Fruit fly (Drosophila melanogaster) whole organism, embryonic: ENCODE results near the gene CG13690.

Source experiments
- Abd-B ChIP-seq: fragments of 200-800 bp; sonication (Bioruptor generic); optimal IDR thresholded peaks from 2 replicates; lab custom pipeline; 2018; ENCODE audit warnings: missing biosample characterization, mild to moderate bottlenecking, missing genetic modification characterization, moderate library complexity
- B-H1 ChIP-seq: fragments of 200-800 bp; sonication (Bioruptor generic); IDR thresholded peaks from 3 replicates; pipeline ENCODE4 v1.3.6; 2022; ENCODE audit warnings: missing biosample characterization, missing genetic modification characterization
- Bdp1 ChIP-seq: fragments of 200-800 bp; sonication (Bioruptor generic); optimal IDR thresholded peaks from 3 replicates; lab custom pipeline; 2016; ENCODE audit warnings: missing biosample characterization, missing genetic modification characterization
- CG10267 ChIP-seq: fragments of 200-800 bp; sonication (Bioruptor generic); optimal IDR thresholded peaks from 2 replicates; lab custom pipeline; 2018; ENCODE audit warnings: missing biosample characterization, mild to moderate bottlenecking, missing genetic modification characterization, moderate library complexity
- CG10654 ChIP-seq: fragments of 200-800 bp; sonication (Bioruptor generic); optimal IDR thresholded peaks from 2 replicates; lab custom pipeline; 2016; ENCODE audit warnings: missing biosample characterization, missing genetic modification characterization
- CG11398 ChIP-seq: fragments of 200-800 bp; sonication (Bioruptor generic); optimal IDR thresholded peaks from 2 replicates; lab custom pipeline; 2016; ENCODE audit warnings: missing biosample characterization, missing genetic modification characterization
- CG11504 ChIP-seq: fragments of 200-800 bp; sonication (Bioruptor generic); optimal IDR thresholded peaks from 3 replicates; lab custom pipeline; 2019; ENCODE audit warnings: missing biosample characterization, mild to moderate bottlenecking, missing genetic modification characterization, moderate library complexity
- CG11560 ChIP-seq: fragments of 200-800 bp; sonication (Bioruptor generic); IDR thresholded peaks from 3 replicates; pipeline ENCODE4 v1.3.6; 2022; ENCODE audit warnings: missing biosample characterization, missing genetic modification characterization
- CG12744 ChIP-seq: fragments of 200-800 bp; sonication (Bioruptor generic); optimal IDR thresholded peaks from 2 replicates; lab custom pipeline; 2016; ENCODE audit warnings: missing biosample characterization, missing genetic modification characterization
- CG12769 ChIP-seq: fragments of 200-800 bp; sonication (Bioruptor generic); optimal IDR thresholded peaks from 2 replicates; lab custom pipeline; 2019; ENCODE audit warnings: missing biosample characterization, mild to moderate bottlenecking, missing genetic modification characterization, moderate library complexity
- CG13296 ChIP-seq: fragments of 200-800 bp; sonication (Bioruptor generic); optimal IDR thresholded peaks from 3 replicates; lab custom pipeline; 2018; ENCODE audit warnings: missing biosample characterization, mild to moderate bottlenecking, missing genetic modification characterization
- CG15514 ChIP-seq: fragments of 200-800 bp; sonication (Bioruptor generic); optimal IDR thresholded peaks from 3 replicates; lab custom pipeline; 2017; ENCODE audit warnings: missing biosample characterization, missing genetic modification characterization, mild to moderate bottlenecking, moderate library complexity, missing genetic modification reagents
- CG16813 ChIP-seq: fragments of 200-800 bp; sonication (Bioruptor generic); IDR thresholded peaks from 3 replicates; pipeline ENCODE4 v1.3.6; 2022; ENCODE audit warnings: missing biosample characterization, missing genetic modification characterization; ENCODE audit not compliant: partially characterized antibody
- CG18476 ChIP-seq: fragments of 200-800 bp; sonication (Bioruptor generic); optimal IDR thresholded peaks from 2 replicates; lab custom pipeline; 2016; ENCODE audit warnings: missing biosample characterization, mild to moderate bottlenecking, missing genetic modification characterization
- CG18764 ChIP-seq: fragments of 200-800 bp; sonication (Bioruptor generic); optimal IDR thresholded peaks from 3 replicates; lab custom pipeline; 2016; ENCODE audit warnings: missing biosample characterization, missing genetic modification characterization
- CG31365 ChIP-seq: fragments of 200-800 bp; sonication (Bioruptor generic); optimal IDR thresholded peaks from 2 replicates; lab custom pipeline; 2018; ENCODE audit warnings: missing biosample characterization, mild to moderate bottlenecking, missing genetic modification characterization
- CG3163 ChIP-seq: fragments of 200-800 bp; sonication (Bioruptor generic); optimal IDR thresholded peaks from 3 replicates; lab custom pipeline; 2016; ENCODE audit warnings: missing biosample characterization, missing genetic modification characterization
- CG33213 ChIP-seq: fragments of 200-800 bp; sonication (Bioruptor generic); optimal IDR thresholded peaks from 3 replicates; lab custom pipeline; 2016; ENCODE audit warnings: missing biosample characterization, missing genetic modification characterization
- CG34422 ChIP-seq: fragments of 200-800 bp; sonication (Bioruptor generic); IDR thresholded peaks from 3 replicates; pipeline ENCODE4 v1.3.6; 2022; ENCODE audit warnings: missing biosample characterization, missing genetic modification characterization
- CG4707 ChIP-seq: fragments of 200-800 bp; sonication (Bioruptor generic); optimal IDR thresholded peaks from 2 replicates; lab custom pipeline; 2018; ENCODE audit warnings: missing biosample characterization, mild to moderate bottlenecking, missing genetic modification characterization, moderate library complexity
- CG4820 ChIP-seq: fragments of 200-800 bp; sonication (Bioruptor generic); optimal IDR thresholded peaks from 3 replicates; lab custom pipeline; 2016; ENCODE audit warnings: missing biosample characterization, missing genetic modification characterization
- CG5180 ChIP-seq: fragments of 200-800 bp; sonication (Bioruptor generic); optimal IDR thresholded peaks from 3 replicates; lab custom pipeline; 2017; ENCODE audit warnings: missing biosample characterization, missing genetic modification characterization, mild to moderate bottlenecking, moderate library complexity, missing genetic modification reagents
- CG6683 ChIP-seq: fragments of 200-800 bp; sonication (Bioruptor generic); optimal IDR thresholded peaks from 2 replicates; lab custom pipeline; 2017; ENCODE audit warnings: missing biosample characterization, mild to moderate bottlenecking, missing genetic modification characterization, missing genetic modification reagents
- CG7987 ChIP-seq: fragments of 200-800 bp; sonication (Bioruptor generic); optimal IDR thresholded peaks from 2 replicates; lab custom pipeline; 2018; ENCODE audit warnings: missing biosample characterization, mild to moderate bottlenecking, missing genetic modification characterization, moderate library complexity
- CG8388 ChIP-seq: fragments of 200-800 bp; sonication (Bioruptor generic); optimal IDR thresholded peaks from 2 replicates; lab custom pipeline; 2019; ENCODE audit warnings: missing biosample characterization, mild to moderate bottlenecking, missing genetic modification characterization, moderate library complexity
- CG9609 ChIP-seq: fragments of 200-800 bp; sonication (Bioruptor generic); optimal IDR thresholded peaks from 3 replicates; lab custom pipeline; 2016; ENCODE audit warnings: missing biosample characterization, missing genetic modification characterization
- Dref ChIP-seq: fragments of 200-800 bp; sonication (Bioruptor generic); IDR thresholded peaks from 2 replicates; pipeline ENCODE4 v1.3.6; 2022; ENCODE audit warnings: missing biosample characterization, missing genetic modification characterization
- Hmx ChIP-seq: fragments of 200-800 bp; sonication (Bioruptor generic); optimal IDR thresholded peaks from 2 replicates; lab custom pipeline; 2016; ENCODE audit warnings: missing biosample characterization, missing genetic modification characterization
- MESR4 ChIP-seq: fragments of 200-800 bp; sonication (Bioruptor generic); optimal IDR thresholded peaks from 2 replicates; lab custom pipeline; 2018; ENCODE audit warnings: missing biosample characterization, mild to moderate bottlenecking, missing genetic modification characterization, moderate library complexity
- MTF-1 ChIP-seq: fragments of 200-800 bp; sonication (Bioruptor generic); optimal IDR thresholded peaks from 2 replicates; lab custom pipeline; 2018; ENCODE audit warnings: missing biosample characterization, mild to moderate bottlenecking, missing genetic modification characterization, borderline replicate concordance
- Mad ChIP-seq: fragments of 200-800 bp; sonication (Bioruptor generic); optimal IDR thresholded peaks from 2 replicates; lab custom pipeline; 2016; ENCODE audit warnings: missing biosample characterization, missing genetic modification characterization
- NC2β ChIP-seq: fragments of 200-800 bp; sonication (Bioruptor generic); optimal IDR thresholded peaks from 2 replicates; lab custom pipeline; 2016; ENCODE audit warnings: missing biosample characterization, missing genetic modification characterization
- PHDP ChIP-seq: fragments of 200-800 bp; sonication (Bioruptor generic); optimal IDR thresholded peaks from 3 replicates; lab custom pipeline; 2018; ENCODE audit warnings: missing biosample characterization, mild to moderate bottlenecking, missing genetic modification characterization, moderate library complexity
- Rx ChIP-seq: fragments of 200-800 bp; sonication (Bioruptor generic); IDR thresholded peaks from 2 replicates; pipeline ENCODE4 v1.3.6; 2022; ENCODE audit warnings: missing biosample characterization, missing genetic modification characterization
- Sry-δ ChIP-seq: fragments of 200-800 bp; sonication (Bioruptor generic); optimal IDR thresholded peaks from 2 replicates; lab custom pipeline; 2016; ENCODE audit warnings: missing biosample characterization, missing genetic modification characterization
- Ssrp ChIP-seq: fragments of 200-800 bp; sonication (Bioruptor generic); optimal IDR thresholded peaks from 2 replicates; lab custom pipeline; 2018; ENCODE audit warnings: missing biosample characterization, mild to moderate bottlenecking, missing genetic modification characterization, moderate library complexity
- Stat92E ChIP-seq, 3 experiments: fragments of >200 bp in 2 of 3; fragments of 200-800 bp in 1 of 3; sonication (Bioruptor generic) in 1 of 3; optimal IDR thresholded peaks; 2 replicates each; lab custom pipeline; 2017 to 2019; ENCODE audit warnings: missing biosample characterization in 3 of 3, missing genetic modification characterization in 3 of 3, mild to moderate bottlenecking in 1 of 3, moderate library complexity in 1 of 3
- Usf ChIP-seq: fragments of 200-800 bp; sonication (Bioruptor generic); optimal IDR thresholded peaks from 2 replicates; lab custom pipeline; 2017; ENCODE audit warnings: missing genotype, missing biosample characterization, missing genetic modification characterization
- ab ChIP-seq: fragments of 200-800 bp; sonication (Bioruptor generic); optimal IDR thresholded peaks from 2 replicates; lab custom pipeline; 2016; ENCODE audit warnings: missing biosample characterization, missing genetic modification characterization
- ap ChIP-seq: fragments of 200-800 bp; sonication (Bioruptor generic); IDR thresholded peaks from 2 replicates; pipeline ENCODE4 v1.3.6; 2022; ENCODE audit warnings: missing biosample characterization, missing genetic modification characterization
- ci ChIP-seq: fragments of 200-800 bp; sonication (Bioruptor generic); IDR thresholded peaks from 3 replicates; pipeline ENCODE4 v1.3.6; 2022; ENCODE audit warnings: missing biosample characterization, missing genetic modification characterization
- ewg ChIP-seq: fragments of 200-800 bp; sonication (Bioruptor generic); optimal IDR thresholded peaks from 3 replicates; lab custom pipeline; 2017; ENCODE audit warnings: mild to moderate bottlenecking, missing biosample characterization, missing genetic modification reagents, missing genetic modification characterization
- kay ChIP-seq: fragments of 200-800 bp; sonication (Bioruptor generic); optimal IDR thresholded peaks from 2 replicates; lab custom pipeline; 2016; ENCODE audit warnings: missing biosample characterization, missing genetic modification characterization
- oc ChIP-seq: fragments of 200-800 bp; sonication (Bioruptor generic); optimal IDR thresholded peaks from 2 replicates; lab custom pipeline; 2018; ENCODE audit warnings: missing biosample characterization, mild to moderate bottlenecking, missing genetic modification characterization, moderate library complexity
- phol ChIP-seq: fragments of 200-800 bp; sonication (Bioruptor generic); optimal IDR thresholded peaks from 3 replicates; lab custom pipeline; 2018; ENCODE audit warnings: missing biosample characterization, mild to moderate bottlenecking, missing genetic modification characterization, moderate library complexity
- pnt ChIP-seq: fragments of 200-800 bp; sonication (Bioruptor generic); optimal IDR thresholded peaks from 3 replicates; lab custom pipeline; 2016; ENCODE audit warnings: missing biosample characterization, missing genetic modification characterization
- sens ChIP-seq: fragments of 200-800 bp; sonication (Bioruptor generic); peaks from one replicate; lab custom pipeline; 2016; ENCODE audit warnings: missing biosample characterization, missing genetic modification characterization
- zen2 ChIP-seq: fragments of 200-800 bp; sonication (Bioruptor generic); IDR thresholded peaks from 3 replicates; pipeline ENCODE4 v1.3.6; 2022; ENCODE audit warnings: missing biosample characterization, missing genetic modification characterization; ENCODE audit not compliant: partially characterized antibody
- zfh2 ChIP-seq: fragments of 200-800 bp; sonication (Bioruptor generic); optimal IDR thresholded peaks from 2 replicates; lab custom pipeline; 2016; ENCODE audit warnings: missing biosample characterization, missing genetic modification characterization

The CG13690 gene

DNA sequence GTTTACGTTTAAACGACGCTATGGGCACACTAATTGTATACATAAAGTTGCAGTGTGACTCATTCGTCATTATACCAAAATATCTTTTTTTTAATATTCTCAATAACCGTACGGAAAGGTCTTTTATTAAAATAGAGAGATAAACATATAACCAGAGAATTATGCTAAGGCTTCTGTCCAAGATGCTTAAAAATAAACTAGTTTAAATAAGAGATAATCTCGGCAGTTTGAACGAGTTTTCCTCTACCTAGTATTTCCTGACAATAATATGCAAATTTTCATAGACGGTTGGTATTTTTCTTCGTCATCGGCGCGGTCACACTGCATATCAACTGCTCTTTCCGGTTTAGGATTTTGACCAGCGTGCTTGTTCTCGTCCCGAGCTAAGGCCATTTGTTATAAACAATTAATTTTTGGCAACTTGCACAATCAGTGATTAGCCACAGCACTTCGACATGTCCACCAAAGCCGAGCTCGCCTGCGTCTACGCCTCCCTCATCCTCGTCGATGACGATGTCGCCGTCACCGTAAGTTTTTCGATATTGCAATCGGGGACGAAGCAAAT, at the start of gene CG13690, which contains the start of gene RpLP1 (continued):
- peak; percentile 60 for TF ChIP-seq CG9609 (GFP tag; lab: Kevin White, UChicago)
- peak; percentile 88 for TF ChIP-seq CG15514 (GFP tag; lab: Kevin White, UChicago)
- TF ChIP-seq CG18764 (GFP tag; lab: Kevin White, UChicago) = peak; percentile 18
- TF ChIP-seq CG12744 = peak; percentile 45
- TF ChIP-seq CG33213 (GFP tag; lab: Kevin White, UChicago) = peak; percentile 87
- peak; percentile 87 for TF ChIP-seq CG13296 (GFP tag; lab: Kevin White, UChicago)
- peak; percentile 95 for TF ChIP-seq sens
- TF ChIP-seq MTF-1 (GFP tag; lab: Kevin White, UChicago) = peak; percentile 93
- TF ChIP-seq CG18476 (GFP tag; lab: Kevin White, UChicago) = peak; percentile 15
- TF ChIP-seq CG10267 = peak; percentile 86
- peak; percentile 83 for TF ChIP-seq PHDP (tag; lab: Kevin White, UChicago)
- TF ChIP-seq Sry-δ = peak; percentile 58
- TF ChIP-seq CG34422 (GFP tag; lab: Robert Waterston, UW) = 0 out of 3 replicates have a peak, but pooled peaks have one; percentile 22
- TF ChIP-seq Dref (GFP tag; lab: Robert Waterston, UW) = peak; percentile 32; the same call in 1 of the 2 replicates
- no peak for TF ChIP-seq ab (GFP tag; lab: Kevin White, UChicago)
- peak; percentile 48 for TF ChIP-seq CG5180 (GFP tag; lab: Kevin White, UChicago)
- peak; percentile 57 for TF ChIP-seq CG4707 (GFP tag; lab: Kevin White, UChicago)
- TF ChIP-seq CG8388 (GFP tag; lab: Kevin White, UChicago) = peak; percentile 70
- peak; percentile 15 for TF ChIP-seq CG10654 (GFP tag; lab: Kevin White, UChicago)
- TF ChIP-seq CG11398 (GFP tag; lab: Kevin White, UChicago) = peak; percentile 72
- peak; percentile 22 for TF ChIP-seq Mad (GFP tag; lab: Kevin White, UChicago)
- TF ChIP-seq phol (tag; lab: Kevin White, UChicago) = peak; percentile 89
- TF ChIP-seq pnt (GFP tag; lab: Kevin White, UChicago) = no peak
- TF ChIP-seq CG11560 = no peak
- TF ChIP-seq CG16813 (GFP tag; lab: Robert Waterston, UW) = no peak; the same call in 2 of the 3 replicates
- TF ChIP-seq Usf (GFP tag; lab: Kevin White, UChicago) = peak; percentile 40
- peak; percentile 76 for TF ChIP-seq CG11504 (tag; lab: Kevin White, UChicago)
- peak; percentile 14 for TF ChIP-seq Ssrp
- 0 out of 2 replicates have a peak, but pooled peaks have one; percentile 6 for TF ChIP-seq Rx (GFP tag; lab: Robert Waterston, UW)
- peak; percentile 61 for TF ChIP-seq ewg (GFP tag; lab: Kevin White, UChicago)
- peak; percentile 64 for TF ChIP-seq CG6683 (GFP tag; lab: Kevin White, UChicago)
- TF ChIP-seq kay (GFP tag; lab: Kevin White, UChicago) = peak; percentile 83
- TF ChIP-seq CG4820 (GFP tag; lab: Kevin White, UChicago) = peak; percentile 33
- peak; percentile 24; the same call in 1 of the 2 replicates for TF ChIP-seq ap (GFP tag; lab: Robert Waterston, UW)
- TF ChIP-seq CG7987 (GFP tag; lab: Kevin White, UChicago) = peak; percentile 92
- TF ChIP-seq ci = peak; percentile 92
- TF ChIP-seq B-H1 (GFP tag; lab: Robert Waterston, UW) = peak; percentile 35; the same call in 1 of the 3 replicates
- no peak for TF ChIP-seq zen2
- peak; percentile 43 for TF ChIP-seq Abd-B (GFP tag; lab: Kevin White, UChicago)
- TF ChIP-seq Bdp1 (GFP tag; lab: Kevin White, UChicago) = peak; percentile 50
- TF ChIP-seq CG3163 (GFP tag; lab: Kevin White, UChicago) = peak; percentile 41
- TF ChIP-seq oc (tag; lab: Kevin White, UChicago) = peak; percentile 0
- TF ChIP-seq MESR4 = peak; percentile 99
- TF ChIP-seq CG12769 (tag; lab: Kevin White, UChicago) = peak; percentile 63
- TF ChIP-seq Stat92E (GFP tag; optimal IDR thresholded peaks at IDR 0.05; lab: Kevin White, UChicago) = peak in 1 of 3 experiments; percentile 85
- TF ChIP-seq CG31365 (tag; lab: Kevin White, UChicago) = peak; percentile 72
- no peak for TF ChIP-seq Hmx (GFP tag; lab: Kevin White, UChicago)
- TF ChIP-seq NC2β (GFP tag; lab: Kevin White, UChicago) = peak; percentile 98
- TF ChIP-seq zfh2 (GFP tag; lab: Kevin White, UChicago) = peak; percentile 51
